Fruit fly (Drosophila melanogaster) whole organism, embryonic: Measurements from ENCODE around the gene CG13694.
A peak's percentile ranks its signal among the peaks of the same experiment; 100 is the strongest.

Experiments
- Bdp1 ChIP-seq: fragments of 200-800 bp; sonication (Bioruptor generic); optimal IDR thresholded peaks from 3 replicates; lab custom pipeline; 2016; ENCODE audit warnings: missing biosample characterization, missing genetic modification characterization
- CG10274 ChIP-seq: fragments of 200-800 bp; sonication (Bioruptor generic); optimal IDR thresholded peaks from 3 replicates; lab custom pipeline; 2017; ENCODE audit warnings: missing biosample characterization, mild to moderate bottlenecking, missing genetic modification characterization
- CG10979 ChIP-seq: fragments of 200-800 bp; sonication (Bioruptor generic); optimal IDR thresholded peaks from 2 replicates; lab custom pipeline; 2018; ENCODE audit warnings: missing biosample characterization, mild to moderate bottlenecking, missing genetic modification characterization, moderate library complexity
- CG11093 ChIP-seq: fragments of 200-800 bp; sonication (Bioruptor generic); IDR thresholded peaks from 3 replicates; pipeline ENCODE4 v1.3.6; 2022; ENCODE audit warnings: missing biosample characterization, missing genetic modification characterization
- CG11560 ChIP-seq: fragments of 200-800 bp; sonication (Bioruptor generic); IDR thresholded peaks from 3 replicates; pipeline ENCODE4 v1.3.6; 2022; ENCODE audit warnings: missing biosample characterization, missing genetic modification characterization
- CG14441 ChIP-seq: fragments of 200-800 bp; sonication (Bioruptor generic); IDR thresholded peaks from 2 replicates; pipeline ENCODE4 v1.3.6; 2022; ENCODE audit warnings: missing biosample characterization, missing genetic modification characterization
- CG14710 ChIP-seq: fragments of 200-800 bp; sonication (Bioruptor generic); optimal IDR thresholded peaks from 3 replicates; lab custom pipeline; 2019; ENCODE audit warnings: missing biosample characterization, mild to moderate bottlenecking, missing genetic modification characterization, moderate library complexity
- CG15269 ChIP-seq: fragments of 200-800 bp; sonication (Bioruptor generic); optimal IDR thresholded peaks from 2 replicates; lab custom pipeline; 2018; ENCODE audit warnings: missing biosample characterization, mild to moderate bottlenecking, missing genetic modification characterization, moderate library complexity
- CG16863 ChIP-seq: fragments of 200-800 bp; sonication (Bioruptor generic); optimal IDR thresholded peaks from 3 replicates; lab custom pipeline; 2016; ENCODE audit warnings: missing biosample characterization, missing genetic modification characterization
- CG2199 ChIP-seq: fragments of 200-800 bp; sonication (Bioruptor generic); IDR thresholded peaks from 3 replicates; pipeline ENCODE4 v1.3.6; 2022; ENCODE audit warnings: missing biosample characterization, missing genetic modification characterization
- CG2889 ChIP-seq: fragments of 200-800 bp; sonication (Bioruptor generic); IDR thresholded peaks from 3 replicates; pipeline ENCODE4 v1.3.6; 2022; ENCODE audit warnings: missing biosample characterization, missing genetic modification characterization
- CG31441 ChIP-seq: fragments of 200-800 bp; sonication (Bioruptor generic); IDR thresholded peaks from 2 replicates; pipeline ENCODE4 v1.3.6; 2022; ENCODE audit warnings: missing biosample characterization, missing genetic modification characterization
- CG3995 ChIP-seq: fragments of 200-800 bp; sonication (Bioruptor generic); optimal IDR thresholded peaks from 3 replicates; lab custom pipeline; 2016; ENCODE audit warnings: missing biosample characterization, missing genetic modification characterization
- CG4617 ChIP-seq: fragments of 200-800 bp; sonication (Bioruptor generic); optimal IDR thresholded peaks from 3 replicates; lab custom pipeline; 2016; ENCODE audit warnings: missing biosample characterization, missing genetic modification characterization, borderline replicate concordance
- CG7271 ChIP-seq: fragments of 200-800 bp; sonication (Bioruptor generic); optimal IDR thresholded peaks from 2 replicates; lab custom pipeline; 2018; ENCODE audit warnings: missing biosample characterization, mild to moderate bottlenecking, missing genetic modification characterization, moderate library complexity
- CG7786 ChIP-seq: fragments of 200-800 bp; sonication (Bioruptor generic); optimal IDR thresholded peaks from 2 replicates; lab custom pipeline; 2016; ENCODE audit warnings: missing biosample characterization, missing genetic modification characterization
- CG8478 ChIP-seq: fragments of >200 bp; optimal IDR thresholded peaks from 2 replicates; lab custom pipeline; 2018
- CG9727 ChIP-seq: fragments of 200-800 bp; sonication (Bioruptor generic); optimal IDR thresholded peaks from 3 replicates; lab custom pipeline; 2017; ENCODE audit warnings: missing biosample characterization, mild to moderate bottlenecking, missing genetic modification characterization
- Dp ChIP-seq: fragments of 200-800 bp; sonication (Bioruptor generic); optimal IDR thresholded peaks from 2 replicates; lab custom pipeline; 2018; ENCODE audit warnings: missing biosample characterization, mild to moderate bottlenecking, missing genetic modification characterization, moderate library complexity
- Dref ChIP-seq: fragments of 200-800 bp; sonication (Bioruptor generic); IDR thresholded peaks from 2 replicates; pipeline ENCODE4 v1.3.6; 2022; ENCODE audit warnings: missing biosample characterization, missing genetic modification characterization
- Ets65A ChIP-seq: fragments of 200-800 bp; sonication (Bioruptor generic); peaks from one replicate; lab custom pipeline; 2016; ENCODE audit warnings: missing biosample characterization, missing genetic modification characterization
- HHEX ChIP-seq: fragments of 200-800 bp; sonication (Bioruptor generic); optimal IDR thresholded peaks from 3 replicates; lab custom pipeline; 2017; ENCODE audit warnings: missing biosample characterization, mild to moderate bottlenecking, missing genetic modification characterization, missing genetic modification reagents
- Hey ChIP-seq: fragments of 200-800 bp; sonication (Bioruptor generic); optimal IDR thresholded peaks from 3 replicates; lab custom pipeline; 2018; ENCODE audit warnings: missing biosample characterization, mild to moderate bottlenecking, missing genetic modification characterization
- Hr3 ChIP-seq: fragments of 200-800 bp; sonication (Bioruptor generic); optimal IDR thresholded peaks from 3 replicates; lab custom pipeline; 2016; ENCODE audit warnings: missing biosample characterization, missing genetic modification characterization
- Nf-YB ChIP-seq: fragments of 200-800 bp; sonication (Bioruptor generic); optimal IDR thresholded peaks from 3 replicates; lab custom pipeline; 2019; ENCODE audit warnings: missing biosample characterization, mild to moderate bottlenecking, missing genetic modification characterization, moderate library complexity
- Sox100B ChIP-seq: fragments of 200-800 bp; sonication (Bioruptor generic); optimal IDR thresholded peaks from 3 replicates; lab custom pipeline; 2018; ENCODE audit warnings: missing biosample characterization, mild to moderate bottlenecking, missing genetic modification characterization
- Spps ChIP-seq: fragments of 200-800 bp; sonication (Bioruptor generic); optimal IDR thresholded peaks from 2 replicates; lab custom pipeline; 2018; ENCODE audit warnings: missing biosample characterization, mild to moderate bottlenecking, missing genetic modification characterization
- aop ChIP-seq: fragments of 200-800 bp; sonication (Bioruptor generic); IDR thresholded peaks from 2 replicates; pipeline ENCODE4 v1.3.6; 2022; ENCODE audit warnings: missing biosample characterization, missing genetic modification characterization
- ap ChIP-seq: fragments of 200-800 bp; sonication (Bioruptor generic); IDR thresholded peaks from 2 replicates; pipeline ENCODE4 v1.3.6; 2022; ENCODE audit warnings: missing biosample characterization, missing genetic modification characterization
- cas ChIP-seq: fragments of 200-800 bp; sonication (Bioruptor generic); IDR thresholded peaks from 2 replicates; pipeline ENCODE4 v1.3.6; 2022; ENCODE audit warnings: missing biosample characterization, missing genetic modification characterization
- chif ChIP-seq, 2 experiments: fragments of 200-800 bp; sonication (Bioruptor generic); optimal IDR thresholded peaks; 3 replicates each; lab custom pipeline; 2016; ENCODE audit warnings: missing biosample characterization in 2 of 2, missing genetic modification characterization in 2 of 2
- corto ChIP-seq: fragments of 200-800 bp; sonication (Bioruptor generic); optimal IDR thresholded peaks from 2 replicates; lab custom pipeline; 2016; ENCODE audit warnings: missing biosample characterization, mild to moderate bottlenecking, missing genetic modification characterization, moderate library complexity
- grn ChIP-seq: fragments of 200-800 bp; sonication (Bioruptor generic); optimal IDR thresholded peaks from 3 replicates; lab custom pipeline; 2017; ENCODE audit warnings: missing biosample characterization, missing genetic modification characterization
- gsb-n ChIP-seq: fragments of 200-800 bp; sonication (Bioruptor generic); optimal IDR thresholded peaks from 3 replicates; lab custom pipeline; 2018; ENCODE audit warnings: missing biosample characterization, mild to moderate bottlenecking, missing genetic modification characterization
- kni ChIP-seq: fragments of 200-800 bp; sonication (Bioruptor generic); optimal IDR thresholded peaks from 3 replicates; lab custom pipeline; 2017; ENCODE audit warnings: mild to moderate bottlenecking, missing biosample characterization, missing genetic modification reagents, missing genetic modification characterization
- lov ChIP-seq, 2 experiments: fragments of 200-800 bp in 1 of 2; fragments of >200 bp in 1 of 2; sonication (Bioruptor generic) in 1 of 2; IDR thresholded peaks in 1 of 2; optimal IDR thresholded peaks in 1 of 2; 2 replicates in 1 of 2; 3 replicates in 1 of 2; pipeline versions ENCODE4 v1.3.6 to Lab custom; 2017 to 2022; ENCODE audit warnings: missing biosample characterization in 1 of 2, missing genetic modification characterization in 1 of 2
- mam ChIP-seq: fragments of 200-800 bp; sonication (Bioruptor generic); optimal IDR thresholded peaks from 3 replicates; lab custom pipeline; 2016; ENCODE audit warnings: missing biosample characterization, missing genetic modification characterization
- nau ChIP-seq: fragments of 200-800 bp; sonication (Bioruptor generic); optimal IDR thresholded peaks from 3 replicates; lab custom pipeline; 2017; ENCODE audit warnings: missing biosample characterization, mild to moderate bottlenecking, missing genetic modification characterization, missing genetic modification reagents
- oc ChIP-seq: fragments of 200-800 bp; sonication (Bioruptor generic); optimal IDR thresholded peaks from 2 replicates; lab custom pipeline; 2018; ENCODE audit warnings: missing biosample characterization, mild to moderate bottlenecking, missing genetic modification characterization, moderate library complexity
- otp ChIP-seq: fragments of 200-800 bp; sonication (Bioruptor generic); IDR thresholded peaks from 3 replicates; pipeline ENCODE4, ENCODE4 v1.3.6; 2022; ENCODE audit warnings: missing biosample characterization, missing genetic modification characterization
- peb ChIP-seq: fragments of 200-800 bp; sonication (Bioruptor generic); IDR thresholded peaks from 2 replicates; pipeline ENCODE4 v1.3.6; 2022; ENCODE audit warnings: missing biosample characterization, missing genetic modification characterization
- pita ChIP-seq: fragments of 200-800 bp; sonication (Bioruptor generic); optimal IDR thresholded peaks from 2 replicates; lab custom pipeline; 2017; ENCODE audit warnings: missing biosample characterization, mild to moderate bottlenecking, missing genetic modification characterization
- psq ChIP-seq: fragments of 200-800 bp; sonication (Bioruptor generic); optimal IDR thresholded peaks from 2 replicates; lab custom pipeline; 2017; ENCODE audit warnings: missing biosample characterization, missing genetic modification characterization
- sisA ChIP-seq: fragments of 200-800 bp; sonication (Bioruptor generic); IDR thresholded peaks from 2 replicates; pipeline ENCODE4 v1.3.6; 2022; ENCODE audit warnings: missing biosample characterization, missing genetic modification characterization
- slou ChIP-seq: fragments of 200-800 bp; sonication (Bioruptor generic); optimal IDR thresholded peaks from 3 replicates; lab custom pipeline; 2016; ENCODE audit warnings: missing biosample characterization, missing genetic modification characterization
- sr ChIP-seq: fragments of 200-800 bp; sonication (Bioruptor generic); IDR thresholded peaks from 3 replicates; pipeline ENCODE4 v1.3.6; 2022; ENCODE audit warnings: missing biosample characterization, missing genetic modification characterization
- stwl ChIP-seq: fragments of 200-800 bp; sonication (Bioruptor generic); optimal IDR thresholded peaks from 3 replicates; lab custom pipeline; 2018; ENCODE audit warnings: missing biosample characterization, mild to moderate bottlenecking, missing genetic modification characterization, moderate library complexity
- trem ChIP-seq: fragments of 200-800 bp; optimal IDR thresholded peaks from 3 replicates; lab custom pipeline; 2019; ENCODE audit warnings: missing biosample characterization, mild to moderate bottlenecking, missing genetic modification characterization, moderate library complexity
- ttk ChIP-seq: fragments of 200-800 bp; sonication (Bioruptor generic); IDR thresholded peaks from 2 replicates; pipeline ENCODE4 v2.1.2; 2022; ENCODE audit warnings: missing biosample characterization, missing genetic modification characterization
- usp ChIP-seq: fragments of >200 bp; optimal IDR thresholded peaks from 2 replicates; lab custom pipeline; 2017; ENCODE audit warnings: missing biosample characterization, missing genetic modification characterization
- zen ChIP-seq: fragments of 200-800 bp; sonication (Bioruptor generic); optimal IDR thresholded peaks from 3 replicates; lab custom pipeline; 2018; ENCODE audit warnings: missing biosample characterization, mild to moderate bottlenecking, missing genetic modification characterization, moderate library complexity
- zfh1 ChIP-seq: fragments of 200-800 bp; sonication (Bioruptor generic); IDR thresholded peaks from 3 replicates; pipeline ENCODE4 v1.3.6; 2022; ENCODE audit warnings: missing biosample characterization, missing genetic modification characterization

The CG13694 gene

dm6 chr2L:87255-87723 is 29.0 kb downstream of the CG13694 start, which contains the start of gene net (continued):
- TF ChIP-seq CG14441 (GFP tag; lab: Robert Waterston, UW): no peak
- peak; percentile 42 for TF ChIP-seq trem (tag; lab: Kevin White, UChicago)
- no peak for TF ChIP-seq slou (GFP tag; lab: Kevin White, UChicago)
- no peak for TF ChIP-seq CG2889
- TF ChIP-seq Dp (GFP tag; lab: Kevin White, UChicago): no peak
- peak; percentile 38 for TF ChIP-seq CG10274 (GFP tag; lab: Kevin White, UChicago)
- no peak for TF ChIP-seq CG7271 (tag; lab: Kevin White, UChicago)
- peak; percentile 18; the same call in 1 of the 3 replicates for TF ChIP-seq CG2199 (GFP tag; lab: Robert Waterston, UW)
- TF ChIP-seq zen (tag; lab: Kevin White, UChicago): peak; percentile 49
- 0 out of 3 replicates have a peak, but pooled peaks have one; percentile 38 for TF ChIP-seq CG11093
- TF ChIP-seq stwl (tag; lab: Kevin White, UChicago): no peak
- no peak for TF ChIP-seq oc (tag; lab: Kevin White, UChicago)
- TF ChIP-seq otp: no peak
- TF ChIP-seq Dref (GFP tag; lab: Robert Waterston, UW): no peak
- no peak for TF ChIP-seq lov (optimal IDR thresholded peaks at IDR 0.05; lab: Kevin White, UChicago)
- TF ChIP-seq lov (GFP tag; IDR thresholded peaks at IDR 0.05; lab: Robert Waterston, UW): 0 out of 3 replicates have a peak, but pooled peaks have one; percentile 61
- TF ChIP-seq ttk (GFP tag; lab: Robert Waterston, UW): no peak
- TF ChIP-seq Sox100B (GFP tag; lab: Kevin White, UChicago): peak; percentile 73
- TF ChIP-seq CG7786 (GFP tag; lab: Kevin White, UChicago): no peak
- TF ChIP-seq Hr3 (GFP tag; lab: Kevin White, UChicago): peak; percentile 47
- no peak for TF ChIP-seq ap (GFP tag; lab: Robert Waterston, UW)
- TF ChIP-seq psq (GFP tag; lab: Kevin White, UChicago): no peak
- TF ChIP-seq CG31441 (GFP tag; lab: Robert Waterston, UW): peak; percentile 75
- TF ChIP-seq sr (GFP tag; lab: Robert Waterston, UW): no peak
- TF ChIP-seq CG9727 (GFP tag; lab: Kevin White, UChicago): peak; percentile 42
- no peak for TF ChIP-seq pita (GFP tag; lab: Kevin White, UChicago)
- peak; percentile 65 for TF ChIP-seq HHEX (GFP tag; lab: Kevin White, UChicago)
- TF ChIP-seq CG10979 (tag; lab: Kevin White, UChicago): peak; percentile 61
- peak; percentile 45 for TF ChIP-seq Nf-YB (GFP tag; lab: Kevin White, UChicago)
- TF ChIP-seq CG8478: no peak
- TF ChIP-seq CG14710 (tag; lab: Kevin White, UChicago): peak; percentile 58
- peak; percentile 48 for TF ChIP-seq Ets65A (GFP tag; lab: Kevin White, UChicago)
- no peak for TF ChIP-seq sisA
- peak; percentile 64 for TF ChIP-seq gsb-n (tag; lab: Kevin White, UChicago)
- no peak for TF ChIP-seq cas (GFP tag; lab: Robert Waterston, UW)
- no peak for TF ChIP-seq usp (GFP tag; lab: Kevin White, UChicago)
- TF ChIP-seq Bdp1 (GFP tag; lab: Kevin White, UChicago): no peak
- 0 out of 3 replicates have a peak, but pooled peaks have one; percentile 54 for TF ChIP-seq zfh1 (GFP tag; lab: Robert Waterston, UW)
- TF ChIP-seq aop (GFP tag; lab: Robert Waterston, UW): no peak
- TF ChIP-seq CG16863 (GFP tag; lab: Kevin White, UChicago): no peak
- TF ChIP-seq kni (GFP tag; lab: Kevin White, UChicago): no peak
- TF ChIP-seq Spps: no peak
- TF ChIP-seq mam (GFP tag; lab: Kevin White, UChicago): peak; percentile 10
- peak; percentile 78 for TF ChIP-seq CG15269
- no peak for TF ChIP-seq chif (GFP tag; optimal IDR thresholded peaks at IDR 0.05; lab: Kevin White, UChicago)
- peak; percentile 0 for TF ChIP-seq Hey (tag; lab: Kevin White, UChicago)
- peak; percentile 72 for TF ChIP-seq corto
- TF ChIP-seq CG3995 (GFP tag; lab: Kevin White, UChicago): peak; percentile 27
- no peak for TF ChIP-seq peb (GFP tag; lab: Robert Waterston, UW)
- TF ChIP-seq grn (GFP tag; lab: Kevin White, UChicago): no peak
- no peak for TF ChIP-seq CG4617
- peak; percentile 77 for TF ChIP-seq nau (GFP tag; lab: Kevin White, UChicago)
- TF ChIP-seq CG11560 (tag; lab: Robert Waterston, UW): no peak
